Fruit fly (Drosophila melanogaster) whole organism, pupa: Measurements from ENCODE around the gene ND-39.

Source experiments
- CG13204 ChIP-seq: fragments of 200-800 bp; sonication (Bioruptor generic); optimal IDR thresholded peaks from 2 replicates; lab custom pipeline; 2018; ENCODE audit warnings: missing biosample characterization, mild to moderate bottlenecking, missing genetic modification characterization, moderate library complexity
- CG14655 ChIP-seq: fragments of 200-800 bp; sonication (Bioruptor generic); optimal IDR thresholded peaks from 3 replicates; lab custom pipeline; 2017; ENCODE audit warnings: mild to moderate bottlenecking, missing biosample characterization, missing genetic modification reagents, missing genetic modification characterization
- CG15710 ChIP-seq: fragments of 200-800 bp; sonication (Bioruptor generic); optimal IDR thresholded peaks from 2 replicates; lab custom pipeline; 2018; ENCODE audit warnings: missing biosample characterization, mild to moderate bottlenecking, missing genetic modification characterization, moderate library complexity
- CG17806 ChIP-seq: fragments of 200-800 bp; sonication (Bioruptor generic); optimal IDR thresholded peaks from 2 replicates; lab custom pipeline; 2018; ENCODE audit warnings: missing biosample characterization, mild to moderate bottlenecking, missing genetic modification characterization, moderate library complexity
- CG32121 ChIP-seq: fragments of 200-800 bp; sonication (Bioruptor generic); IDR thresholded peaks from 2 replicates; pipeline ENCODE4 v1.3.6; 2022; ENCODE audit warnings: missing biosample characterization, missing genetic modification characterization
- Pif1B ChIP-seq: fragments of 200-800 bp; sonication (Bioruptor generic); optimal IDR thresholded peaks from 3 replicates; lab custom pipeline; 2016; ENCODE audit warnings: missing biosample characterization, missing genetic modification characterization
- fd96Ca ChIP-seq: fragments of 200-800 bp; sonication (Bioruptor generic); IDR thresholded peaks from 3 replicates; pipeline ENCODE4 v1.3.6; 2022; ENCODE audit warnings: missing biosample characterization, missing genetic modification characterization
- gl ChIP-seq: fragments of 200-800 bp; sonication (Bioruptor generic); optimal IDR thresholded peaks from 2 replicates; lab custom pipeline; 2018; ENCODE audit warnings: missing biosample characterization, mild to moderate bottlenecking, missing genetic modification characterization

DNA sequence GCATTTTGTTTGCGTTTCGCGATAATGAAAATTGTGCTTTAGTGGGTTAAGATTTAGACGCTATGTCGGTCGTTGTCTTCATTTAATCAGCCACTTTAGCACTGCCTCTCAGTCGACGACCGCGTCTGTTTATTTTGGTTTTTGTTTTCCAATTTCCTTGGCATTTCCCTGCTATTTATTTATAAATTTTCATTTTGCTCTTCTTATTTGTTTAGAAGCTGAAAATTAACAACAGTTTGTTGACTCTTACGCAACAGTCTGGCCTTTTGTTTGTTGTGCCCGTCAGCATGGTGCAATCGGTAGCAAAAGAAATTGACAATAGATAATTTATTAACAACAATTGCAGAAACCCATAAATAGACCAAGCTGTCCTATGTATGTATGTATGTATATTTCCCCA, 15.7 kb downstream of the ND-39 start:
- no peak for TF ChIP-seq gl (tag; lab: Kevin White, UChicago)
- TF ChIP-seq CG17806, result no peak
- TF ChIP-seq Pif1B (GFP tag; lab: Kevin White, UChicago), result no peak
- no peak for TF ChIP-seq fd96Ca (GFP tag; lab: Robert Waterston, UW)
- no peak for TF ChIP-seq CG13204
- TF ChIP-seq CG32121 (GFP tag; lab: Robert Waterston, UW), result no peak
- no peak for TF ChIP-seq CG14655 (GFP tag; lab: Kevin White, UChicago)
- TF ChIP-seq CG15710 (tag; lab: Kevin White, UChicago), result no peak
